Worm (Caenorhabditis elegans) whole organism, L2 larva: ENCODE data around the gene ceh-93.
A peak's percentile ranks its signal among the peaks of the same experiment; 100 is the strongest.

Source experiments
- aly-2 ChIP-seq: fragments of 150-350 bp; optimal IDR thresholded peaks from 2 replicates; lab custom pipeline; 2014; ENCODE audit warnings: missing biosample characterization, missing genetic modification characterization
- dmd-4 ChIP-seq: sonication (generic microtip); optimal IDR thresholded peaks from 2 replicates; lab custom pipeline; 2017; ENCODE audit warnings: missing biosample characterization, missing genetic modification characterization
- elt-1 ChIP-seq: fragments of 150-350 bp; optimal IDR thresholded peaks from 2 replicates; lab custom pipeline; 2014; ENCODE audit warnings: missing biosample characterization, missing genetic modification characterization
- elt-3 ChIP-seq: sonication (generic microtip); optimal IDR thresholded peaks from 2 replicates; lab custom pipeline; 2017; ENCODE audit warnings: missing biosample characterization, missing genetic modification characterization
- lin-11 ChIP-seq: fragments of 150-350 bp; sonication (generic microtip); optimal IDR thresholded peaks from 2 replicates; lab custom pipeline; 2014; ENCODE audit warnings: missing biosample characterization, missing genetic modification characterization, inconsistent platforms, mixed read lengths
- lin-13 ChIP-seq: fragments of 150-350 bp; optimal IDR thresholded peaks from 2 replicates; lab custom pipeline; 2014; ENCODE audit warnings: missing biosample characterization, missing genetic modification reagents, missing genetic modification characterization
- lin-39 ChIP-seq: fragments of 150-350 bp; optimal IDR thresholded peaks from 2 replicates; lab custom pipeline; 2014; ENCODE audit warnings: missing biosample characterization, missing genetic modification reagents, missing genetic modification characterization
- nhr-237 ChIP-seq: fragments of 150-350 bp; optimal IDR thresholded peaks from 2 replicates; lab custom pipeline; 2014; ENCODE audit warnings: missing biosample characterization, missing genetic modification characterization
- nhr-77 ChIP-seq: fragments of 150-350 bp; optimal IDR thresholded peaks from 2 replicates; lab custom pipeline; 2014; ENCODE audit warnings: missing biosample characterization, missing genetic modification characterization
- sem-4 ChIP-seq: fragments of 150-350 bp; optimal IDR thresholded peaks from 2 replicates; lab custom pipeline; 2014; ENCODE audit warnings: missing biosample characterization, missing genetic modification reagents, missing genetic modification characterization
- unc-39 ChIP-seq: fragments of 150-350 bp; optimal IDR thresholded peaks from 2 replicates; lab custom pipeline; 2014; ENCODE audit warnings: missing biosample characterization, missing genetic modification characterization
- unc-55 ChIP-seq: fragments of 150-350 bp; sonication (generic microtip); optimal IDR thresholded peaks from 3 replicates; lab custom pipeline; 2014; ENCODE audit warnings: missing biosample characterization, missing genetic modification reagents, missing genetic modification characterization
- unc-62 ChIP-seq: fragments of 150-350 bp; optimal IDR thresholded peaks from 2 replicates; lab custom pipeline; 2014; ENCODE audit warnings: missing biosample characterization, missing genetic modification reagents, missing genetic modification characterization
- zag-1 ChIP-seq: fragments of 150-350 bp; optimal IDR thresholded peaks from 2 replicates; lab custom pipeline; 2014; ENCODE audit warnings: missing biosample characterization, missing genetic modification characterization

DNA sequence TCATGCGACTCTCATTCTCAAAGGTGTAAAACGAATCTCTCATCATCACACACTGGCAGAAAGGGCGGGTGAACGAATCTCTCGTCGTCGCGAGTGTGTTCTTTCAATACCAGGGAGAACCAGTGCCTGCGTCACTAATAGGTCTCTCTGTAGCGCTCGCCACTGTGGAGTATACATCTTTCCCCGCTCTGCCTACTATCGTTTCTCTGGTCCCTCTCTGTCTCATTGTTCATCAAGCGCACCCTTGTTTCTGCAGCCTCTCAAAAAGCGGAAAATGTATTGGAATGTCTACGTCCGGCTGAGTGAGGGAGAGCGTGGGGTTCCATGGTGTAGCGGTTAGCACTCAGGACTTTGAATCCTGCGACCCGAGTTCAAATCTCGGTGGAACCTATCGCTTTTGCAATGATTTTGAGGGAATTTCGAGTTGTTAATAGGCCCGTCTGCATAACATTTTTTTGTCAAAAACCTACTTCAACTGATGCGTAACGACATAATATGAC lies 21.5 kb upstream of the ceh-93 start:
- TF ChIP-seq lin-13 (GFP tag; lab: Kevin White, UChicago): peak; percentile 87
- peak; percentile 23 for TF ChIP-seq unc-39
- TF ChIP-seq lin-11 (tag; lab: Kevin White, UChicago): peak; percentile 34
- TF ChIP-seq nhr-77 (tag; lab: Kevin White, UChicago): peak; percentile 77
- TF ChIP-seq dmd-4 (tag; lab: Kevin White, UChicago): peak; percentile 12
- TF ChIP-seq sem-4 (tag; lab: Kevin White, UChicago): peak; percentile 82
- TF ChIP-seq unc-62 (GFP tag; lab: Kevin White, UChicago): peak; percentile 18
- TF ChIP-seq aly-2 (tag; lab: Kevin White, UChicago): no peak
- no peak for TF ChIP-seq elt-1
- no peak for TF ChIP-seq elt-3 (tag; lab: Kevin White, UChicago)
- TF ChIP-seq nhr-237: peak; percentile 76
- TF ChIP-seq zag-1 (tag; lab: Kevin White, UChicago): peak; percentile 64
- peak; percentile 74 for TF ChIP-seq lin-39 (tag; lab: Kevin White, UChicago)
- peak; percentile 85 for TF ChIP-seq unc-55
